Fruit fly (Drosophila melanogaster): ENCODE results near the gene ICA69.

DNA sequence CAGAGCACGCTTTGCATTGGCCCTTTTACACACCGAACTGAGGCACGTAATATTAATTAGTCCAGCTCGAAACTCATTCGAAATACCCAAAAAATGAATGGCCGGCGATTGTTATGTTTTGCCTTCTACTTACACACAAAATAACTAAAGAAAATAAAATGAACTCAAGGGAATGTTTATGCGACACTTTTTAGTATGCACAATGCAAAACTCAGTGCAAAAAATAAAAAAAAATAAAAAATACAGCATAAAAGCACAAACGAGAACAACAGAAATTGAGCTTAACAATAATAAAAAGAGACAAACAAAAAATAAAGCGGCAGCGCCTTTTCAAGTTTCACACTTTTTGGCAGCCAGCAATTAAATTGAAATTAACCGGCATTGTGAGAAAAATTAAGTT, 33.9 kb upstream of the ICA69 start:
- TF ChIP-seq usp (GFP tag; optimal IDR thresholded peaks at IDR 0.05): no peak
- TF ChIP-seq psq (GFP tag; optimal IDR thresholded peaks at IDR 0.05): no peak
- no peak for TF ChIP-seq br (GFP tag; optimal IDR thresholded peaks at IDR 0.05)
- TF ChIP-seq dsf (GFP tag; optimal IDR thresholded peaks at IDR 0.05; ENCODE audit: borderline replicate concordance): no peak
- TF ChIP-seq lola (GFP tag; optimal IDR thresholded peaks at IDR 0.05): no peak
- TF ChIP-seq CrebA (GFP tag; optimal IDR thresholded peaks at IDR 0.05; ENCODE audit: borderline replicate concordance): no peak
- TF ChIP-seq Hr78 (GFP tag; optimal IDR thresholded peaks at IDR 0.05): no peak
- TF ChIP-seq Hnf4 (GFP tag; optimal IDR thresholded peaks at IDR 0.05): no peak
- TF ChIP-seq sage (GFP tag; optimal IDR thresholded peaks at IDR 0.05): no peak
- no peak for TF ChIP-seq dl (GFP tag; optimal IDR thresholded peaks at IDR 0.05; ENCODE audit: insufficient read depth in 1 of 2, partially characterized antibody in 2 of 2)
